Fruit fly (Drosophila melanogaster) whole organism, embryonic: ENCODE results near the gene anchor.

Experiments used
- Asciz ChIP-seq: fragments of 200-800 bp; sonication (Bioruptor generic); optimal IDR thresholded peaks from 2 replicates; lab custom pipeline; 2017; ENCODE audit warnings: missing biosample characterization, mild to moderate bottlenecking, missing genetic modification characterization, missing genetic modification reagents
- Bteb2 ChIP-seq: fragments of 200-800 bp; sonication (Bioruptor generic); optimal IDR thresholded peaks from 2 replicates; lab custom pipeline; 2016; ENCODE audit warnings: missing biosample characterization, missing genetic modification characterization
- CG10565 ChIP-seq: fragments of 200-800 bp; sonication (Bioruptor generic); optimal IDR thresholded peaks from 3 replicates; lab custom pipeline; 2016; ENCODE audit warnings: missing biosample characterization, mild to moderate bottlenecking, missing genetic modification characterization
- CG10979 ChIP-seq: fragments of 200-800 bp; sonication (Bioruptor generic); optimal IDR thresholded peaks from 2 replicates; lab custom pipeline; 2018; ENCODE audit warnings: missing biosample characterization, mild to moderate bottlenecking, missing genetic modification characterization, moderate library complexity
- CG12219 ChIP-seq: fragments of 200-800 bp; sonication (Bioruptor generic); optimal IDR thresholded peaks from 3 replicates; lab custom pipeline; 2018; ENCODE audit warnings: missing biosample characterization, mild to moderate bottlenecking, missing genetic modification characterization
- CG15479 ChIP-seq: fragments of 200-800 bp; sonication (Bioruptor generic); optimal IDR thresholded peaks from 3 replicates; lab custom pipeline; 2019; ENCODE audit warnings: missing biosample characterization, mild to moderate bottlenecking, missing genetic modification characterization, moderate library complexity
- CG16815 ChIP-seq: fragments of 200-800 bp; sonication (Bioruptor generic); optimal IDR thresholded peaks from 3 replicates; lab custom pipeline; 2017; ENCODE audit warnings: missing biosample characterization, mild to moderate bottlenecking, missing genetic modification characterization
- CG18599 ChIP-seq: fragments of 200-800 bp; sonication (Bioruptor generic); optimal IDR thresholded peaks from 3 replicates; lab custom pipeline; 2017; ENCODE audit warnings: missing biosample characterization, missing genetic modification characterization, mild to moderate bottlenecking, moderate library complexity, missing genetic modification reagents
- CG2116 ChIP-seq: fragments of 200-800 bp; sonication (Bioruptor generic); optimal IDR thresholded peaks from 3 replicates; lab custom pipeline; 2018; ENCODE audit warnings: missing biosample characterization, mild to moderate bottlenecking, missing genetic modification characterization
- CG3407 ChIP-seq: fragments of 200-800 bp; sonication (Bioruptor generic); optimal IDR thresholded peaks from 2 replicates; lab custom pipeline; 2018; ENCODE audit warnings: missing biosample characterization, mild to moderate bottlenecking, missing genetic modification characterization
- CG4854 ChIP-seq: fragments of 200-800 bp; sonication (Bioruptor generic); optimal IDR thresholded peaks from 2 replicates; lab custom pipeline; 2016; ENCODE audit warnings: missing biosample characterization, missing genetic modification characterization, inconsistent platforms
- CG5953 ChIP-seq: fragments of 200-800 bp; sonication (Bioruptor generic); IDR thresholded peaks from 2 replicates; pipeline ENCODE4 v1.3.6; 2022; ENCODE audit warnings: missing biosample characterization, missing genetic modification characterization
- CG6654 ChIP-seq: fragments of 200-800 bp; sonication (Bioruptor generic); optimal IDR thresholded peaks from 2 replicates; lab custom pipeline; 2017; ENCODE audit warnings: missing biosample characterization, mild to moderate bottlenecking, missing genetic modification characterization
- CG7372 ChIP-seq: fragments of 200-800 bp; sonication (Bioruptor generic); IDR thresholded peaks from 2 replicates; pipeline ENCODE4 v1.3.6; 2022; ENCODE audit warnings: missing biosample characterization, missing genetic modification characterization
- CG7987 ChIP-seq: fragments of 200-800 bp; sonication (Bioruptor generic); optimal IDR thresholded peaks from 2 replicates; lab custom pipeline; 2018; ENCODE audit warnings: missing biosample characterization, mild to moderate bottlenecking, missing genetic modification characterization, moderate library complexity
- CG8359 ChIP-seq: fragments of 200-800 bp; sonication (Bioruptor generic); optimal IDR thresholded peaks from 2 replicates; lab custom pipeline; 2017; ENCODE audit warnings: missing biosample characterization, mild to moderate bottlenecking, missing genetic modification characterization, borderline replicate concordance
- CG8944 ChIP-seq: fragments of 200-800 bp; sonication (Bioruptor generic); optimal IDR thresholded peaks from 3 replicates; lab custom pipeline; 2016; ENCODE audit warnings: missing biosample characterization, missing genetic modification characterization
- Chrac-16 ChIP-seq: fragments of 200-800 bp; sonication (Bioruptor generic); optimal IDR thresholded peaks from 3 replicates; lab custom pipeline; 2016; ENCODE audit warnings: missing biosample characterization, missing genetic modification characterization
- Drgx ChIP-seq: fragments of 200-800 bp; sonication (Bioruptor generic); IDR thresholded peaks from 2 replicates; pipeline ENCODE4 v1.3.6; 2022; ENCODE audit warnings: missing biosample characterization, missing genetic modification characterization
- H15 ChIP-seq: fragments of 200-800 bp; sonication (Bioruptor generic); IDR thresholded peaks from 3 replicates; pipeline ENCODE4 v1.3.6; 2022; ENCODE audit warnings: missing biosample characterization, missing genetic modification characterization
- Hr3 ChIP-seq: fragments of 200-800 bp; sonication (Bioruptor generic); optimal IDR thresholded peaks from 3 replicates; lab custom pipeline; 2016; ENCODE audit warnings: missing biosample characterization, missing genetic modification characterization
- Lhr ChIP-seq: fragments of 200-800 bp; sonication (Bioruptor generic); optimal IDR thresholded peaks from 3 replicates; lab custom pipeline; 2017; ENCODE audit warnings: mild to moderate bottlenecking, missing biosample characterization, missing genetic modification reagents, missing genetic modification characterization
- MESR4 ChIP-seq: fragments of 200-800 bp; sonication (Bioruptor generic); optimal IDR thresholded peaks from 2 replicates; lab custom pipeline; 2018; ENCODE audit warnings: missing biosample characterization, mild to moderate bottlenecking, missing genetic modification characterization, moderate library complexity
- Side ChIP-seq: fragments of 200-800 bp; sonication (Bioruptor generic); optimal IDR thresholded peaks from 2 replicates; lab custom pipeline; 2016; ENCODE audit warnings: missing biosample characterization, missing genetic modification characterization
- Xrp1 ChIP-seq: fragments of 200-800 bp; sonication (Bioruptor generic); IDR thresholded peaks from 2 replicates; pipeline ENCODE4 v1.3.6; 2022; ENCODE audit warnings: missing biosample characterization, missing genetic modification characterization
- aop ChIP-seq: fragments of 200-800 bp; sonication (Bioruptor generic); IDR thresholded peaks from 2 replicates; pipeline ENCODE4 v1.3.6; 2022; ENCODE audit warnings: missing biosample characterization, missing genetic modification characterization
- ash1 ChIP-seq: fragments of 200-800 bp; sonication (Bioruptor generic); optimal IDR thresholded peaks from 2 replicates; lab custom pipeline; 2018; ENCODE audit warnings: missing biosample characterization, mild to moderate bottlenecking, missing genetic modification characterization
- bab2 ChIP-seq: fragments of 200-800 bp; sonication (Bioruptor generic); optimal IDR thresholded peaks from 2 replicates; lab custom pipeline; 2016; ENCODE audit warnings: missing biosample characterization, missing genetic modification characterization
- bowl ChIP-seq: fragments of 200-800 bp; sonication (Bioruptor generic); IDR thresholded peaks from 2 replicates; pipeline ENCODE4 v1.3.6; 2022; ENCODE audit warnings: missing biosample characterization, missing genetic modification characterization
- caup ChIP-seq: fragments of 200-800 bp; sonication (Bioruptor generic); optimal IDR thresholded peaks from 3 replicates; lab custom pipeline; 2017; ENCODE audit warnings: missing biosample characterization, mild to moderate bottlenecking, missing genetic modification characterization, moderate library complexity; ENCODE audit not compliant: severe bottlenecking
- corto ChIP-seq: fragments of 200-800 bp; sonication (Bioruptor generic); optimal IDR thresholded peaks from 2 replicates; lab custom pipeline; 2016; ENCODE audit warnings: missing biosample characterization, mild to moderate bottlenecking, missing genetic modification characterization, moderate library complexity
- en ChIP-seq: fragments of 200-800 bp; sonication (Bioruptor generic); optimal IDR thresholded peaks from 2 replicates; lab custom pipeline; 2016; ENCODE audit warnings: missing biosample characterization, missing genetic modification characterization
- gsb ChIP-seq: fragments of 200-800 bp; sonication (Bioruptor generic); IDR thresholded peaks from 2 replicates; pipeline ENCODE4 v1.3.6; 2022; ENCODE audit warnings: missing biosample characterization, missing genetic modification characterization
- her ChIP-seq: fragments of 200-800 bp; sonication (Bioruptor generic); optimal IDR thresholded peaks from 2 replicates; lab custom pipeline; 2016; ENCODE audit warnings: missing biosample characterization, missing genetic modification characterization
- ind ChIP-seq: fragments of 200-800 bp; sonication (Bioruptor generic); optimal IDR thresholded peaks from 3 replicates; lab custom pipeline; 2016; ENCODE audit warnings: missing biosample characterization, missing genetic modification characterization
- kay ChIP-seq: fragments of 200-800 bp; sonication (Bioruptor generic); optimal IDR thresholded peaks from 2 replicates; lab custom pipeline; 2016; ENCODE audit warnings: missing biosample characterization, missing genetic modification characterization
- knrl ChIP-seq: fragments of 200-800 bp; sonication (Bioruptor generic); IDR thresholded peaks from 3 replicates; pipeline ENCODE4 v1.3.6; 2022; ENCODE audit warnings: missing biosample characterization, missing genetic modification characterization; ENCODE audit not compliant: partially characterized antibody
- odd ChIP-seq: fragments of 200-800 bp; sonication (Bioruptor generic); optimal IDR thresholded peaks from 2 replicates; lab custom pipeline; 2017; ENCODE audit warnings: missing biosample characterization, mild to moderate bottlenecking, missing genetic modification characterization
- otp ChIP-seq: fragments of 200-800 bp; sonication (Bioruptor generic); IDR thresholded peaks from 3 replicates; pipeline ENCODE4, ENCODE4 v1.3.6; 2022; ENCODE audit warnings: missing biosample characterization, missing genetic modification characterization
- phol ChIP-seq: fragments of 200-800 bp; sonication (Bioruptor generic); optimal IDR thresholded peaks from 3 replicates; lab custom pipeline; 2018; ENCODE audit warnings: missing biosample characterization, mild to moderate bottlenecking, missing genetic modification characterization, moderate library complexity
- prd ChIP-seq, 3 experiments: fragments of >200 bp in 2 of 3; fragments of 200-800 bp in 1 of 3; sonication (Bioruptor generic) in 1 of 3; optimal IDR thresholded peaks in 2 of 3; IDR thresholded peaks in 1 of 3; 2 replicates in 2 of 3; 3 replicates in 1 of 3; pipeline versions ENCODE4 v1.3.6 to Lab custom; 2017 to 2022; ENCODE audit warnings: missing biosample characterization in 1 of 3, missing genetic modification characterization in 1 of 3
- rib ChIP-seq: fragments of 200-800 bp; sonication (Bioruptor generic); IDR thresholded peaks from 2 replicates; pipeline ENCODE4 v1.3.6; 2022; ENCODE audit warnings: missing biosample characterization, missing genetic modification characterization
- row ChIP-seq: fragments of 200-800 bp; sonication (Bioruptor generic); IDR thresholded peaks from 3 replicates; pipeline ENCODE4 v1.3.6; 2022; ENCODE audit warnings: missing biosample characterization, missing genetic modification characterization
- schlank ChIP-seq: fragments of 200-800 bp; sonication (Bioruptor generic); optimal IDR thresholded peaks from 2 replicates; lab custom pipeline; 2018; ENCODE audit warnings: missing biosample characterization, mild to moderate bottlenecking, missing genetic modification characterization
- sisA ChIP-seq: fragments of 200-800 bp; sonication (Bioruptor generic); IDR thresholded peaks from 2 replicates; pipeline ENCODE4 v1.3.6; 2022; ENCODE audit warnings: missing biosample characterization, missing genetic modification characterization
- slbo ChIP-seq: fragments of 200-800 bp; sonication (Bioruptor generic); IDR thresholded peaks from 2 replicates; pipeline ENCODE4 v1.3.6; 2022; ENCODE audit warnings: missing biosample characterization, missing genetic modification characterization
- sqz ChIP-seq: fragments of 200-800 bp; sonication (Bioruptor generic); optimal IDR thresholded peaks from 3 replicates; lab custom pipeline; 2018; ENCODE audit warnings: missing biosample characterization, mild to moderate bottlenecking, missing genetic modification characterization
- vnd ChIP-seq: fragments of 200-800 bp; sonication (Bioruptor generic); IDR thresholded peaks from 3 replicates; pipeline ENCODE4 v1.3.6; 2022; ENCODE audit warnings: missing biosample characterization, missing genetic modification characterization; ENCODE audit not compliant: partially characterized antibody
- wor ChIP-seq: fragments of 200-800 bp; sonication (Bioruptor generic); IDR thresholded peaks from 2 replicates; pipeline ENCODE4 v1.3.6; 2022; ENCODE audit warnings: missing biosample characterization, missing genetic modification characterization

Gene anchor

DNA sequence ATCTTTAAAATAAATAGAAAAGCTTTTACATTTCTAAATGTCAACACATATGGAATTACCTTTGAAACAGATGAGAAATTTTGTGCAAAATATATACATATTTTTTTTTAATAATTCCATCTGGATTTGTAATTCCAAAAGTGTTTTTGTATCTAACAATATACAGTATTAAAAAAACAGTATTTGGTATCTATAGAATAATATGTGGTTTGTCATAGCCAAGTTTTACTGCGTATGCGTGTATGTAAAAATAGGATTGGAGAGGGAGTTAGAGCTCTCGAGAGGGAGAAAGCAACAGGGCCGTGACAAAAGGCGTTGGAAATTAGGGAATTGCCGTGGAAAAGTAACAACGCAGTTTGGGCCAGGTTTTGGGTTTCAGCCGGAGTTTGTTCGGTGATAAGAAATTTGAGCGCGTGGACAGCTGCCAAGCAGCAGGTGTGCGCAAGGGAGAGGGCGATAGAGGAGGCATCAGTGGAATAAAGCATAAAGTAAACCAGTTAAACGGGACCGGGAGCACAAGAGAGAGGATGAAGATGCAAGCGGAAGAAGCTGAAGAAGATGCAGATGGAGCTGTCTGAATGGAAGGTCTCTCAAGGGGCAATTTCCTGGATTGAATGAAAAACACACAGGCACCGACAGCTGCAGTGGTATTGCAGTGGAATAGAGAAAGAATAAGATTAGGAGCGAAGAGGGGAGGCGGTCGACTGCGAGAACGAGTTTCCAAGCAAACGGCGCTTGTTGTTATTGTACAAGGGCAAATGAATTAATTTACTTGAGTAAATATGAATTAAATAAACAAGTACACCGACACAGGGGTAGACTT, 31.5 kb downstream of the anchor start (continued):
- TF ChIP-seq CG5953 (GFP tag; lab: Robert Waterston, UW) (no peak), schlank (tag; lab: Kevin White, UChicago) (no peak), phol (tag; lab: Kevin White, UChicago) (peak; percentile 29), MESR4 (no peak), corto (GFP tag; lab: Kevin White, UChicago) (no peak), gsb (peak; percentile 70), caup (peak; percentile 71), CG8359 (no peak), vnd (GFP tag; lab: Robert Waterston, UW) (no peak), slbo (no peak), en (GFP tag; lab: Kevin White, UChicago) (no peak), CG2116 (GFP tag; lab: Kevin White, UChicago) (no peak), Drgx (GFP tag; lab: Robert Waterston, UW) (no peak), CG6654 (GFP tag; lab: Kevin White, UChicago) (peak; percentile 14), Chrac-16 (GFP tag; lab: Kevin White, UChicago) (no peak), sqz (GFP tag; lab: Kevin White, UChicago) (no peak), ind (GFP tag; lab: Kevin White, UChicago) (no peak), ash1 (peak; percentile 30), CG16815 (GFP tag; lab: Kevin White, UChicago) (no peak), CG7987 (peak; percentile 79), prd (optimal IDR thresholded peaks at IDR 0.05; lab: Kevin White, UChicago) (no peak), prd (GFP tag; IDR thresholded peaks at IDR 0.05; lab: Robert Waterston, UW) (peak; percentile 31; the same call in 2 of the 3 replicates), row (GFP tag; lab: Robert Waterston, UW) (peak; percentile 26; the same call in 1 of the 3 replicates), CG18599 (GFP tag; lab: Kevin White, UChicago) (peak; percentile 86), Hr3 (GFP tag; lab: Kevin White, UChicago) (no peak), knrl (no peak), otp (0 out of 3 replicates have a peak, but pooled peaks have one; percentile 12), CG4854 (GFP tag; lab: Kevin White, UChicago) (no peak), CG15479 (GFP tag; lab: Kevin White, UChicago) (peak; percentile 3), CG10979 (tag; lab: Kevin White, UChicago) (no peak), CG8944 (GFP tag; lab: Kevin White, UChicago) (no peak), Xrp1 (peak; percentile 86), H15 (GFP tag; lab: Robert Waterston, UW) (peak; percentile 64), Side (GFP tag; lab: Kevin White, UChicago) (peak; percentile 76), aop (no peak), Asciz (GFP tag; lab: Kevin White, UChicago) (peak; percentile 88), Lhr (GFP tag; lab: Kevin White, UChicago) (no peak), CG3407 (GFP tag; lab: Kevin White, UChicago) (peak; percentile 74), Bteb2 (GFP tag; lab: Kevin White, UChicago) (no peak), bowl (GFP tag; lab: Robert Waterston, UW) (no peak), sisA (no peak), rib (GFP tag; lab: Robert Waterston, UW) (peak; percentile 91), bab2 (no peak), CG12219 (GFP tag; lab: Kevin White, UChicago) (no peak), wor (GFP tag; lab: Robert Waterston, UW) (no peak), CG7372 (no peak), CG10565 (GFP tag; lab: Kevin White, UChicago) (peak; percentile 1), odd (peak; percentile 49), kay (peak; percentile 15), her (GFP tag; lab: Kevin White, UChicago) (no peak)
